Fruit fly (Drosophila melanogaster): ENCODE results near the gene Jon25Bi.
A peak's percentile ranks its signal among the peaks of the same experiment; 100 is the strongest.

- TF ChIP-seq CG5204 (GFP tag; optimal IDR thresholded peaks at IDR 0.05) = peak; percentile 28
- TF ChIP-seq CG33017 (tag; optimal IDR thresholded peaks at IDR 0.05) = no peak
- no peak for TF ChIP-seq cic (GFP tag; optimal IDR thresholded peaks at IDR 0.05)
- no peak for TF ChIP-seq Crg-1 (GFP tag; optimal IDR thresholded peaks at IDR 0.05)
- TF ChIP-seq toe (GFP tag; optimal IDR thresholded peaks at IDR 0.05) = no peak
- no peak for TF ChIP-seq Mnt (GFP tag; optimal IDR thresholded peaks at IDR 0.05)
- TF ChIP-seq CG1620 (GFP tag; optimal IDR thresholded peaks at IDR 0.05) = no peak
- no peak for TF ChIP-seq cnc (optimal IDR thresholded peaks at IDR 0.05)
- TF ChIP-seq tj (GFP tag; optimal IDR thresholded peaks at IDR 0.05) = no peak
- no peak for TF ChIP-seq CG14711 (tag; optimal IDR thresholded peaks at IDR 0.05)
- TF ChIP-seq CG7101 (tag; optimal IDR thresholded peaks at IDR 0.05) = no peak
Measured at dm6 chr2L:4942257-4942792, 12.6 kb downstream of the Jon25Bi start, which contains the start of gene synr.
